Worm (Caenorhabditis elegans) whole organism, L2 larva: ENCODE measurements around the gene F56D2.3.

Experiments
- C34F6.9 ChIP-seq: fragments of 150-350 bp; optimal IDR thresholded peaks from 2 replicates; lab custom pipeline; 2014; ENCODE audit warnings: missing biosample characterization, missing genetic modification characterization
- F13H6.1 ChIP-seq: sonication (generic microtip); optimal IDR thresholded peaks from 2 replicates; lab custom pipeline; 2016; ENCODE audit warnings: missing genetic modification characterization, missing compliant biosample characterization
- R02D3.7 ChIP-seq: fragments of 150-350 bp; optimal IDR thresholded peaks from 2 replicates; lab custom pipeline; 2014; ENCODE audit warnings: missing biosample characterization, missing genetic modification characterization
- Y55F3AM.14 ChIP-seq: fragments of 200-800 bp; sonication (Bioruptor generic); optimal IDR thresholded peaks from 2 replicates; lab custom pipeline; 2018; ENCODE audit warnings: mild to moderate bottlenecking, missing genetic modification characterization, missing compliant biosample characterization
- ZK546.5 ChIP-seq: sonication (generic microtip); optimal IDR thresholded peaks from 2 replicates; lab custom pipeline; 2017; ENCODE audit warnings: missing biosample characterization, missing genetic modification characterization
- alr-1 ChIP-seq: fragments of 150-350 bp; optimal IDR thresholded peaks from 2 replicates; lab custom pipeline; 2014; ENCODE audit warnings: missing biosample characterization, missing genetic modification characterization
- aly-2 ChIP-seq: fragments of 150-350 bp; optimal IDR thresholded peaks from 2 replicates; lab custom pipeline; 2014; ENCODE audit warnings: missing biosample characterization, missing genetic modification characterization
- ama-1 ChIP-seq: fragments of 150-350 bp; optimal IDR thresholded peaks from 2 replicates; lab custom pipeline; 2018; ENCODE audit warnings: inconsistent platforms
- blmp-1 ChIP-seq: sonication (generic microtip); optimal IDR thresholded peaks from 2 replicates; lab custom pipeline; 2017; ENCODE audit warnings: missing genetic modification characterization, mild to moderate bottlenecking, missing compliant biosample characterization, antibody characterized with exemption, moderate library complexity; ENCODE audit not compliant: insufficient read depth
- ceh-16 ChIP-seq: fragments of 150-350 bp; optimal IDR thresholded peaks from 2 replicates; lab custom pipeline; 2014; ENCODE audit warnings: missing biosample characterization, missing genetic modification characterization
- ceh-82 ChIP-seq: fragments of 150-350 bp; optimal IDR thresholded peaks from 2 replicates; lab custom pipeline; 2014; ENCODE audit warnings: missing biosample characterization, missing genetic modification characterization
- crh-2 ChIP-seq: sonication (generic microtip); optimal IDR thresholded peaks from 2 replicates; lab custom pipeline; 2017; ENCODE audit warnings: missing biosample characterization, missing genetic modification characterization
- dmd-4 ChIP-seq: sonication (generic microtip); optimal IDR thresholded peaks from 2 replicates; lab custom pipeline; 2017; ENCODE audit warnings: missing biosample characterization, missing genetic modification characterization
- egl-27 ChIP-seq: sonication (generic microtip); optimal IDR thresholded peaks from 3 replicates; lab custom pipeline; 2017; ENCODE audit warnings: missing biosample characterization, missing genetic modification reagents, missing genetic modification characterization
- elt-1 ChIP-seq: fragments of 150-350 bp; optimal IDR thresholded peaks from 2 replicates; lab custom pipeline; 2014; ENCODE audit warnings: missing biosample characterization, missing genetic modification characterization
- elt-3 ChIP-seq: sonication (generic microtip); optimal IDR thresholded peaks from 2 replicates; lab custom pipeline; 2017; ENCODE audit warnings: missing biosample characterization, missing genetic modification characterization
- fos-1 ChIP-seq: fragments of 150-350 bp; optimal IDR thresholded peaks from 2 replicates; lab custom pipeline; 2014; ENCODE audit warnings: missing biosample characterization, missing genetic modification characterization
- gmeb-1 ChIP-seq: fragments of 150-350 bp; optimal IDR thresholded peaks from 2 replicates; lab custom pipeline; 2014; ENCODE audit warnings: missing biosample characterization, missing genetic modification characterization
- lin-13 ChIP-seq: fragments of 150-350 bp; optimal IDR thresholded peaks from 2 replicates; lab custom pipeline; 2014; ENCODE audit warnings: missing biosample characterization, missing genetic modification reagents, missing genetic modification characterization
- lin-39 ChIP-seq: fragments of 150-350 bp; optimal IDR thresholded peaks from 2 replicates; lab custom pipeline; 2014; ENCODE audit warnings: missing biosample characterization, missing genetic modification reagents, missing genetic modification characterization
- lsy-2 ChIP-seq, 2 experiments: fragments of 150-350 bp in 1 of 2; sonication (generic microtip) in 1 of 2; optimal IDR thresholded peaks; 2 replicates each; lab custom pipeline; 2014 to 2017; ENCODE audit warnings: missing biosample characterization in 2 of 2, missing genetic modification characterization in 2 of 2
- mab-5 ChIP-seq: fragments of 150-350 bp; optimal IDR thresholded peaks from 2 replicates; lab custom pipeline; 2014; ENCODE audit warnings: missing biosample characterization, missing genetic modification characterization
- mdl-1 ChIP-seq, 2 experiments: fragments of 150-350 bp in 1 of 2; sonication (generic microtip) in 1 of 2; optimal IDR thresholded peaks; 2 replicates each; lab custom pipeline; 2017; ENCODE audit warnings: missing biosample characterization in 2 of 2, missing genetic modification characterization in 2 of 2
- nhr-10 ChIP-seq: sonication (generic microtip); optimal IDR thresholded peaks from 2 replicates; lab custom pipeline; 2017; ENCODE audit warnings: missing biosample characterization, missing genetic modification characterization
- nhr-11 ChIP-seq: fragments of 150-350 bp; optimal IDR thresholded peaks from 2 replicates; lab custom pipeline; 2014; ENCODE audit warnings: missing biosample characterization, missing genetic modification characterization
- nhr-12 ChIP-seq: fragments of 150-350 bp; optimal IDR thresholded peaks from 2 replicates; lab custom pipeline; 2014; ENCODE audit warnings: missing biosample characterization, missing genetic modification characterization
- nhr-129 ChIP-seq: fragments of 150-350 bp; optimal IDR thresholded peaks from 2 replicates; lab custom pipeline; 2014; ENCODE audit warnings: missing biosample characterization, missing genetic modification characterization
- nhr-21 ChIP-seq: fragments of 150-350 bp; optimal IDR thresholded peaks from 2 replicates; lab custom pipeline; 2014; ENCODE audit warnings: missing biosample characterization, missing genetic modification characterization
- nhr-237 ChIP-seq: fragments of 150-350 bp; optimal IDR thresholded peaks from 2 replicates; lab custom pipeline; 2014; ENCODE audit warnings: missing biosample characterization, missing genetic modification characterization
- nhr-25 ChIP-seq: fragments of 150-350 bp; sonication (generic microtip); optimal IDR thresholded peaks from 3 replicates; lab custom pipeline; 2014; ENCODE audit warnings: missing biosample characterization, missing genetic modification characterization
- nhr-6 ChIP-seq: fragments of 150-350 bp; optimal IDR thresholded peaks from 2 replicates; lab custom pipeline; 2014; ENCODE audit warnings: missing biosample characterization, missing genetic modification characterization
- nhr-77 ChIP-seq: fragments of 150-350 bp; optimal IDR thresholded peaks from 2 replicates; lab custom pipeline; 2014; ENCODE audit warnings: missing biosample characterization, missing genetic modification characterization
- peb-1 ChIP-seq: fragments of 150-350 bp; optimal IDR thresholded peaks from 2 replicates; lab custom pipeline; 2014; ENCODE audit warnings: missing biosample characterization, missing genetic modification characterization
- skn-1 ChIP-seq: sonication (generic microtip); optimal IDR thresholded peaks from 2 replicates; lab custom pipeline; 2017; ENCODE audit warnings: missing biosample characterization, missing genetic modification characterization
- sma-3 ChIP-seq: sonication (generic microtip); optimal IDR thresholded peaks from 2 replicates; lab custom pipeline; 2016; ENCODE audit warnings: missing genetic modification reagents, missing genetic modification characterization, missing compliant biosample characterization
- sma-9 ChIP-seq, 2 experiments: fragments of 150-350 bp in 1 of 2; sonication (generic microtip) in 1 of 2; optimal IDR thresholded peaks; 2 replicates each; lab custom pipeline; 2014 to 2016; ENCODE audit warnings: missing genetic modification characterization in 2 of 2, mild to moderate bottlenecking in 1 of 2, missing biosample characterization in 1 of 2, missing compliant biosample characterization in 1 of 2, missing genetic modification reagents in 1 of 2, moderate library complexity in 1 of 2
- snpc-4 ChIP-seq: fragments of 150-350 bp; optimal IDR thresholded peaks from 2 replicates; lab custom pipeline; 2014; ENCODE audit warnings: missing biosample characterization, missing genetic modification characterization
- unc-39 ChIP-seq: fragments of 150-350 bp; optimal IDR thresholded peaks from 2 replicates; lab custom pipeline; 2014; ENCODE audit warnings: missing biosample characterization, missing genetic modification characterization
- unc-55 ChIP-seq: fragments of 150-350 bp; sonication (generic microtip); optimal IDR thresholded peaks from 3 replicates; lab custom pipeline; 2014; ENCODE audit warnings: missing biosample characterization, missing genetic modification reagents, missing genetic modification characterization
- unc-62 ChIP-seq: fragments of 150-350 bp; optimal IDR thresholded peaks from 2 replicates; lab custom pipeline; 2014; ENCODE audit warnings: missing biosample characterization, missing genetic modification reagents, missing genetic modification characterization
- zag-1 ChIP-seq: fragments of 150-350 bp; optimal IDR thresholded peaks from 2 replicates; lab custom pipeline; 2014; ENCODE audit warnings: missing biosample characterization, missing genetic modification characterization
- ztf-1 ChIP-seq: fragments of 200-800 bp; sonication (Bioruptor generic); conservative IDR thresholded peaks from 2 replicates; pipeline ENCODE4 v1.3.6; 2022; ENCODE audit warnings: missing genetic modification characterization, missing compliant biosample characterization
- ztf-11 ChIP-seq: sonication (generic microtip); optimal IDR thresholded peaks from 2 replicates; lab custom pipeline; 2017; ENCODE audit warnings: missing biosample characterization, missing genetic modification characterization
- ztf-4 ChIP-seq: fragments of 150-350 bp; optimal IDR thresholded peaks from 2 replicates; lab custom pipeline; 2014; ENCODE audit warnings: missing biosample characterization, missing genetic modification characterization

The F56D2.3 gene

ce11 chrIII:5546730-5547129 lies 38.0 kb upstream of the F56D2.3 start, which contains the start of gene F09F7.5:
Gene F09F7.5 (plus strand): TSS chrIII:5546987.
- TF ChIP-seq peb-1 (no peak), crh-2 (tag; lab: Kevin White, UChicago) (peak; percentile 27), fos-1 (peak; percentile 87)
- TF ChIP-seq, all 48 proteins: peak for 2

- TF ChIP-seq nhr-21 (tag; lab: Kevin White, UChicago) (peak; percentile 34), sma-9 (GFP tag; optimal IDR thresholded peaks at IDR 0.05; lab: Kevin White, UChicago) (peak; percentile 24), sma-9 (tag; optimal IDR thresholded peaks at IDR 0.05; lab: Kevin White, UChicago) (no peak), blmp-1 (peak; percentile 31), sma-3 (GFP tag; lab: Kevin White, UChicago) (peak; percentile 6), nhr-237 (tag; lab: Kevin White, UChicago) (no peak), nhr-25 (tag; lab: Kevin White, UChicago) (peak; percentile 44), alr-1 (no peak), fos-1 (peak; percentile 29), nhr-129 (tag; lab: Kevin White, UChicago) (peak; percentile 38), gmeb-1 (tag; lab: Kevin White, UChicago) (no peak)
Measured at ce11 chrIII:5550193-5550592, 34.6 kb upstream of the F56D2.3 start.

ce11 chrIII:5550844-5551243 lies 33.9 kb upstream of the F56D2.3 start:
- TF ChIP-seq blmp-1 (no peak), lin-13 (GFP tag; lab: Kevin White, UChicago) (peak; percentile 31), lsy-2 (tag; optimal IDR thresholded peaks at IDR 0.05; lab: Kevin White, UChicago) (peak in 1 of 2 experiments; percentile 19), crh-2 (tag; lab: Kevin White, UChicago) (peak; percentile 8), ztf-4 (peak; percentile 46), ama-1 (lab: Kevin White, UChicago) (peak; percentile 79), nhr-21 (tag; lab: Kevin White, UChicago) (no peak), ztf-11 (tag; lab: Kevin White, UChicago) (no peak), skn-1 (no peak), elt-3 (no peak), sma-3 (GFP tag; lab: Kevin White, UChicago) (peak; percentile 24), unc-39 (no peak), nhr-129 (tag; lab: Kevin White, UChicago) (peak; percentile 26)

ce11 chrIII:5552072-5552667 lies 32.6 kb upstream of the F56D2.3 start, which contains the start of gene F09F7.6:
Gene F09F7.6 (minus strand): TSS chrIII:5552135.
- TF ChIP-seq lin-13 (GFP tag; lab: Kevin White, UChicago) (no peak), lsy-2 (tag; optimal IDR thresholded peaks at IDR 0.05; lab: Kevin White, UChicago) (peak in 1 of 2 experiments; percentile 74), lin-39 (tag; lab: Kevin White, UChicago) (no peak), aly-2 (tag; lab: Kevin White, UChicago) (no peak), nhr-25 (tag; lab: Kevin White, UChicago) (peak; percentile 79), nhr-77 (tag; lab: Kevin White, UChicago) (no peak), sma-9 (GFP tag; optimal IDR thresholded peaks at IDR 0.05; lab: Kevin White, UChicago) (peak; percentile 95), sma-9 (tag; optimal IDR thresholded peaks at IDR 0.05; lab: Kevin White, UChicago) (peak; percentile 36), mab-5 (tag; lab: Kevin White, UChicago) (no peak), ceh-16 (tag; lab: Kevin White, UChicago) (no peak), sma-3 (GFP tag; lab: Kevin White, UChicago) (peak; percentile 82), nhr-11 (tag; lab: Kevin White, UChicago) (no peak), ama-1 (lab: Kevin White, UChicago) (peak; percentile 15), nhr-6 (tag; lab: Kevin White, UChicago) (no peak), ztf-1 (no peak), mdl-1 (tag; optimal IDR thresholded peaks at IDR 0.05; lab: Kevin White, UChicago) (peak; percentile 65 to 68), nhr-21 (tag; lab: Kevin White, UChicago) (peak; percentile 74), ztf-4 (peak; percentile 46), zag-1 (tag; lab: Kevin White, UChicago) (no peak), blmp-1 (peak; percentile 48), F13H6.1 (peak; percentile 75), fos-1 (peak; percentile 51), elt-3 (no peak), elt-1 (tag; lab: Kevin White, UChicago) (peak; percentile 40), ZK546.5 (no peak), unc-55 (GFP tag; lab: Kevin White, UChicago) (no peak), nhr-129 (tag; lab: Kevin White, UChicago) (peak; percentile 91), egl-27 (tag; lab: Kevin White, UChicago) (no peak), ztf-11 (tag; lab: Kevin White, UChicago) (no peak), nhr-10 (no peak), nhr-237 (tag; lab: Kevin White, UChicago) (no peak), skn-1 (no peak), R02D3.7 (tag; lab: Kevin White, UChicago) (no peak), ceh-82 (tag; lab: Kevin White, UChicago) (no peak), Y55F3AM.14 (GFP tag; lab: Kevin White, UChicago) (no peak), unc-39 (no peak), alr-1 (no peak), nhr-12 (no peak), unc-62 (no peak), C34F6.9 (tag; lab: Kevin White, UChicago) (peak; percentile 65), snpc-4 (tag; lab: Kevin White, UChicago) (no peak), dmd-4 (no peak)
